Fruit fly (Drosophila melanogaster) Kc167 (cell line): ENCODE measurements around the gene Duox.

Experiments
- Myc ChIP-seq: fragments of >200 bp; optimal IDR thresholded peaks from 2 replicates; lab custom pipeline; 2017; ENCODE audit warnings: missing external identifiers
- Sin3A ChIP-seq: fragments of >200 bp; optimal IDR thresholded peaks from 2 replicates; lab custom pipeline; 2018; ENCODE audit warnings: missing external identifiers
- h ChIP-seq: fragments of >200 bp; optimal IDR thresholded peaks from 3 replicates; lab custom pipeline; 2018; ENCODE audit warnings: missing external identifiers
- insv ChIP-seq: fragments of >200 bp; optimal IDR thresholded peaks from 3 replicates; lab custom pipeline; 2018; ENCODE audit warnings: missing external identifiers
- psq ChIP-seq: fragments of >200 bp; optimal IDR thresholded peaks from 2 replicates; lab custom pipeline; 2017; ENCODE audit warnings: missing external identifiers
- ttk ChIP-seq: sonication (Bioruptor generic); optimal IDR thresholded peaks from 2 replicates; lab custom pipeline; 2017; ENCODE audit warnings: missing external identifiers

Duox gene

DNA sequence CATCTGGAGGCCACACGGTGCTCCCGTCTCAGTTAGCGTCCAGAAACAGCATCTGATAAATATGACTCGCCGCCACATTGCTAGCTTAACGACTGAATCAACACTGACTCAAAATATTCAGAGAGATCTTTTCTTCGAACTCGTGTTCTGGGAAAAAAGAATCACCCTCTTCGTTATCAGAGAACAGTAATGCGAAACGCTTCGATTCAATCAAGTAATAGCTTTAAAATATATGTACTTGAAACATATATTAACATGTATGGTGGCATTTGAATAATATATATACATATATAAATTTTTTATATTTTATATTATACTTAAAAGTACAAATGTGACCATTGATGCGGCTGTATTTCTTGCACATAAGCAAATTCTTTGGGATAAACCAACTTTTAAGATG is 15.6 kb upstream of the Duox start, which contains the start of gene CG18557:
Gene CG18557 (minus strand): TSS at position 101 of the 400 bp plus-strand sequence.
- no peak for TF ChIP-seq Myc (lab: Kevin White, UChicago)
- no peak for TF ChIP-seq insv (lab: Kevin White, UChicago)
- no peak for TF ChIP-seq ttk (lab: Kevin White, UChicago)
- no peak for TF ChIP-seq h (lab: Kevin White, UChicago)
- TF ChIP-seq Sin3A (lab: Kevin White, UChicago) = no peak
- TF ChIP-seq psq (lab: Kevin White, UChicago) = no peak

DNA sequence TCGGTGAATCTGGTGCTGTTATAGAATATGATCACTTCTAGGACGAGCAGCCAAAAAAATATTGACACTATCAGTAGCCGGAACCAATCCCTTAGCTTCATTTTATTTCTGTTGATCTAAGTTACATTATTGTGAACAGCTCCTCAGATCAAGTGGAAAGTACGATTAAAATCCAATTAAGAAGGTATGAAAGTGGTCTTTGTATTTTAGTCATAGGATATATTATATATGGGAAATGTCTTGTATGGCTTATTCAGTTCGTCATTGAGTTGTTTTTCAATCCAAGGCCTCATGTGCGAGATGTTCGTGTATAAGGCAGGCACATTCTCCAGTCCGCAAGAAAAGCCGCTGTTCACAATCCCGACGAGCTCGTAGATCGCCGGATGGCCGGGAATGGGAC is 14.4 kb upstream of the Duox start, which contains the start of gene CG18558:
Gene CG18558 (minus strand): TSS at position 101 of the 400 bp plus-strand sequence.
- no peak for TF ChIP-seq ttk (lab: Kevin White, UChicago)
- no peak for TF ChIP-seq Sin3A (lab: Kevin White, UChicago)
- TF ChIP-seq Myc (lab: Kevin White, UChicago) = no peak
- no peak for TF ChIP-seq psq (lab: Kevin White, UChicago)

DNA sequence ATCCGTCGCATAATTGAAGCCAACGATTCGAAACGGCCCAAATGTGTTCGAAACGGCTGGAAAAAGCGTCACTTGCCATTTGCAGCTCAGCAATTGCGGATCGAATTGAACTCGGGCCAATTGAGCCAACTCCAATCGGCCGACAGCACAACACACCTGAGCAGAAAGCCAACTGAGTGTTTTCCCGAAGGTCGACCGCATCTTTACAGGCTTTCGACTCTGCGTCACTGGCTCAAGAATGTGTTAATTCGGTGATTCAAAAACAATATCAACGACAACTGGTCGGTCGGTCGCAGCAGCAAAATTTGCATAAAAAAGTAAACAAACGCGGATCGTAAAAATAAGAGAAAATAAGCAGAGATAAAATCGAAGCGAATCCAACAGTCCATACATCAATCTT is 10.3 kb upstream of the Duox start:
- TF ChIP-seq h (lab: Kevin White, UChicago) (no peak), psq (lab: Kevin White, UChicago) (no peak), Sin3A (lab: Kevin White, UChicago) (no peak), insv (lab: Kevin White, UChicago) (no peak)

DNA sequence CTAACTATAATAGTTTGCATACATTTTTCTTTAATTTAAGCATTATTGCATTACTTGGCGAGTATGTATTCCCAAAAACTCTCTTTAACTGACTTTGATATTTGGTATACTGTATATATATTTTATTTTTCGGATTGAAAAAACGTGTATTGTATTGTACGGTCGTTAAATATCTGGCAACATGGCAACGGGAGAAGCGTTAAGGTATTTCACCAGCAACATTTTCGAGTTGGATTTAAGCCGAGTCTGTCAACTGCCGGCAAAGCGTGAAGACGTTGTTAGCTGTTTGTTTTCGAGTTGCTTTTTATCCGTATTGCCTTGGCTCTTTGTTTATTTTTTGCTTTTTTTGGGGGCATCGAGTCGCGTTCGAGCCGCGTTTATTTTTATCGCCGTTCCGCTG is 9.8 kb upstream of the Duox start, which contains the start of gene CG2975:
Gene CG2975 (plus strand): TSS at position 275 of the 400 bp plus-strand sequence.
- TF ChIP-seq h (lab: Kevin White, UChicago) = no peak
- no peak for TF ChIP-seq Myc (lab: Kevin White, UChicago)
- no peak for TF ChIP-seq ttk (lab: Kevin White, UChicago)
- no peak for TF ChIP-seq psq (lab: Kevin White, UChicago)
- TF ChIP-seq Sin3A (lab: Kevin White, UChicago) = no peak
- TF ChIP-seq insv (lab: Kevin White, UChicago) = no peak

DNA sequence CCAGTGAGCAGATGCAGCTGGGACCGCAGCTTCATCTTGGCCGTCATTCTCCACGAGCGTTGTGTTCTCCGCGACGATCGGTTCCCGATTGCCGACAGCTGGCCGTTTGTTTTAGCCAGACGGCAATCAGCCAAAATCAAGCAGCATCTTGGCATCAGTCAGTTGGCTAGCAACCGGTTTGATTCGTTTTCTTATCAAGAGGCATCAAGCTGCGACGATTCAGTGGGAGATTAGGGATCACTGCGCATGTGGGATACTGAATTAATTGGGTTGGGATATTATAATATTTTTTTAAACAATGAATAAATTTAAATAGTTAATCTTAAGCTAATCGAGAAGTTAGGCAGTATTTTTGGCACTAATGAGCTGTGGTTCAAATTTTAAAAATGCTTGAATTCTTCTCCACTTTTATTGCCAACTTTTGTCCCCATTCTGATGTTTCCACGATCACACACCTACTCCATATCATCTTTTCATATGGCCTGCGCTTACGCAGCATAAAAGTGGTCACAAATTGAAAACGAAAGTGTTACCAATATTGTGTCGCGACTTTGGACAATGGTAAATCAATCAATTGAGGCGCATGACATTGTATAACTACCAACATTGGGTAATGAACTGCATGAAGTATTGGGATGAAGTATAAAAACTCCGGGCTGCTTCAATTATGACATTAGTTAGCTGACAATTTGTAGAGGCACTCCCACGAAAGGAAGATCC is 7.9 kb upstream of the Duox start, which contains the start of the genes CG3119 and Cpr23B:
Gene CG3119 (minus strand): TSS at position 92 of the 720 bp plus-strand sequence.
Gene Cpr23B (plus strand): TSS at position 670 of the 720 bp plus-strand sequence.
- TF ChIP-seq Myc (lab: Kevin White, UChicago) (no peak), h (lab: Kevin White, UChicago) (no peak), ttk (lab: Kevin White, UChicago) (no peak), psq (lab: Kevin White, UChicago) (no peak), insv (lab: Kevin White, UChicago) (no peak), Sin3A (lab: Kevin White, UChicago) (no peak)

DNA sequence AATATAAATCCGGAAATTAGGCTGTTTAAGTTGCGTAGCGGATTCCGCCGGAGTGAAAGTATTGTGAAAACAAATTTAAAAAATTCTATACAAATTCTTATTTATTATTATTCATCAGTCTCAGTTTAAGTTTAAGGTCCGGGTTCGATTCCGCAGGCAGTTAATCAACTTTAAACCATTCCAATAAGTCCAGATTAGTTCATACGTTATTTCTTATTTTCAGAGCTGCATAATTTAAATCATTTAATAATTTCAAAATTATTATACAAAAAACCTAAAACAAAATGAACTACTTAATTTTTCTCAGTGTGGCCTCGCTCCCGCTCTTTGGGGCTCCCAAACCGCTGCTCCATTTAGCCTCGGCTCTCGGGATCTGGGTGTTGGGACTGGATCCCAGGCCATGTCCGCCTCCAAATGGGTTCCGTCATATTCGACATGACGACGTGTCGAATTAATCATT is 323 bp upstream of the Duox start:
- TF ChIP-seq insv (lab: Kevin White, UChicago) = no peak
- TF ChIP-seq ttk (lab: Kevin White, UChicago) = no peak
- no peak for TF ChIP-seq Sin3A (lab: Kevin White, UChicago)
- no peak for TF ChIP-seq Myc (lab: Kevin White, UChicago)
- TF ChIP-seq h (lab: Kevin White, UChicago) = no peak
- no peak for TF ChIP-seq psq (lab: Kevin White, UChicago)

DNA sequence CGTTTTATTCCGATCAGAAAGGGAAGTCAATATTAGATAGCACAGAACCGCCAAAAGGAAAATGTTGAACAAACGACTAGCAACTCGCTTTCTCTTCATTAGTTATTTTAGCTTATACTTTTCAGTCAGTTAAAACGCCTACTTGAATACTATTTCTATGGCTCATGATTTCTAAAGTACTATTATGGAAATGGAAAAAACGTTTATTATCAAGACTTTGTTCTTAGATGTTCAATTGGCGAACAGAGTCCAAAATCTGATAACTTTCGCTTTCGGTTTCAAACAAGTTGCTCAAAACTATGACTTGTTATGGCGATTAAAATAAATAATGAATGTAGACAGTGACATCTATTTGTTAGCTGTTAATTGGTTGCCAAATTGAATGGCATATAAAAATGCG is 4.6 kb downstream of the Duox start, which contains the start of gene CG3123:
Gene CG3123 (minus strand): TSS at position 101 of the 400 bp plus-strand sequence.
- TF ChIP-seq psq (lab: Kevin White, UChicago) = no peak

DNA sequence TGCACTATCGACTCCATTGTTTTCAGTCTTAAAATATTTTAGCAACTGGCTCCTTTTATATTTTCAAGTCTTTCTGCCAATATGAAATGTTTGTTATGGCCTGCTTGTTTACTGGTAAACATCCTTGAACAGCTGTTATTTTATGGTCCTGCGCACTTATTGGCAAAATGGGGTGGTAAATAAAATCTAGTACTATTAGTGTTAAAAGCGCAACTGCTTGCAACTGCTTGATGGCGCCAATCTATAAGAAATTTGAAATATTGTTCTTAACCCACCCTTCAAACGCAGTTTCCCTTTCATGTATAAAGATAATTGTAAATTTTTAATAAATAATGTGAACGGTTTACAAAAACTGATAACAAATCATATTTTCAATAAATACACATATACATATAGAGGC is 14.4 kb downstream of the Duox start, which contains the start of gene G6P:
Gene G6P (minus strand): TSS at position 88 of the 400 bp plus-strand sequence.
- no peak for TF ChIP-seq Myc (lab: Kevin White, UChicago)
- no peak for TF ChIP-seq psq (lab: Kevin White, UChicago)
- TF ChIP-seq h (lab: Kevin White, UChicago) = no peak
- TF ChIP-seq ttk (lab: Kevin White, UChicago) = no peak

DNA sequence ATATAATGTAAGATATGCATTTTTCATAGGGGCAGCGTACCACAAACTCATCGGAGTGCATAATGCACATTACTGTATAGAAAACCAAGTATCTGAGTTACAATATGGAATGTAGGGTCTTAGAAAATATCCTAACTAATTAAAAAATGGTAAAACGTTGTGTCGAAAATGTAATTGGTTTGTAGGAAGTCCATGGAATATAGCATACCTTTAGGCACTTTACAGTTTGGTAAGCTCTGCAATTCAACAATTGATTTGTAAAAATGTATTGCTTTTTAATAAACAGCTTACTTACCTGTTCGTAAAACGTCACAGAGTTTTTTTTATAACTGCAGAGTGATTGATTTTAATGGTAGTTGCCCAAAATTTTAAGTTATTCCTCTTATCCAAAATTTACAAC is 17.9 kb downstream of the Duox start, which contains the start of gene CG2964:
Gene CG2964 (plus strand): TSS at position 301 of the 400 bp plus-strand sequence.
- no peak for TF ChIP-seq Sin3A (lab: Kevin White, UChicago)
- TF ChIP-seq Myc (lab: Kevin White, UChicago) = no peak
- TF ChIP-seq ttk (lab: Kevin White, UChicago) = no peak
- TF ChIP-seq psq (lab: Kevin White, UChicago) = no peak
- no peak for TF ChIP-seq insv (lab: Kevin White, UChicago)
- TF ChIP-seq h (lab: Kevin White, UChicago) = no peak

DNA sequence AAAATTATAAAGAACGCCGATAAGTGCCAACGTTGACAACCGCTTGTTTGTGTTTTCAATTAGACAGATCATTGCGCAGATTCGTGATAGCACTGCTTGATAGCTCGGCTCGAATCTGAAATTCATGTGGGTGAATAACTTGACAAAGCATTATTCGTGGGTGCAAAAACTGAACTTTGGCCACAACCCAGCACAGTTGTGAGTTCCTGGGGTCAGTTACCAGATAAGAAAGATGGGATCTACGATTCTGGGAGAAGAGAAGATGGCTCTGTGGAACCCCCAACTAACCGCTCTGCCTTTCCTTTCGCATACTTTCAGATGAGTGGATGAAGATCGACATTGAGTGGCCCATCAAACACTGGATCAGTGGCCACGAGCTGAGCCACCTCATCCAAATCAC is 19.2 kb downstream of the Duox start:
- TF ChIP-seq Myc (lab: Kevin White, UChicago) (no peak), Sin3A (lab: Kevin White, UChicago) (no peak), insv (lab: Kevin White, UChicago) (no peak), h (lab: Kevin White, UChicago) (no peak), ttk (lab: Kevin White, UChicago) (no peak)

DNA sequence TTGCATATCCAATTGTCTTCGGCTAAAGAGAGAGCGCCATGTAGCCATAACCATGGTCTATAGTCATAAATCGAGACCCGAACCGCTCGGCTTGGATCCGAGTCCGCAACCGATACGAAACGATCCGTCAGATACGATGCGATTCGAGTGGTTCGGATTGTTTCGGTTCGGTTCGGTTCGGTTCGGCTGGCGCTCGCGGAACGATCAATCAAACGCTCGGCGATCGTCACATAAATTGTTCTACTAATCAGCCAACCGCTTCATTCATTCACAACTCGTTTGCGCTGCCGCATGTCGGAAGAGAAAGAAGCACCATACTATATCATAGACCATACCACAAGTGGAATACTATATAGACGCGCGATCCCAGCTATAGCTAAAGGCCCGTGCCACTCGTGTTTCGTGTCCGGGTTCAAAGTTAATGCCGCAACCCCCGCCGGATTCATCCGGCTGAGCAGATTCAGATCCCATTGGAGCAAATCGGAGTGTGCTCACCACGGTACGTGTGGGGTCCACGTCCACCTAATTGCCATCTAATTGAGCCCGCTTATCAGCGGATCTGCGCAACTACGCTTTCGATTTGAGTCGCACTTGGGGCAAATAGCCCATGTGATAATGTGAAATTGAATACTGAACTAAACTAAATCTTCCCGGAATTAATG is 21.9 kb downstream of the Duox start:
- TF ChIP-seq ttk (lab: Kevin White, UChicago) (no peak), insv (lab: Kevin White, UChicago) (no peak), Sin3A (lab: Kevin White, UChicago) (no peak), Myc (lab: Kevin White, UChicago) (no peak), psq (lab: Kevin White, UChicago) (no peak), h (lab: Kevin White, UChicago) (no peak)
